Worm (Caenorhabditis elegans) whole organism, L4 larva: ENCODE data around the gene Y54G11A.4.

Experiments
- F10B5.3 ChIP-seq: sonication (generic microtip); optimal IDR thresholded peaks from 2 replicates; lab custom pipeline; 2016; ENCODE audit warnings: mild to moderate bottlenecking, missing genetic modification characterization, missing compliant biosample characterization
- ZK546.5 ChIP-seq, 2 experiments: sonication (generic microtip); optimal IDR thresholded peaks; 2 replicates each; lab custom pipeline; 2017; ENCODE audit warnings: missing biosample characterization in 2 of 2, missing genetic modification characterization in 2 of 2
- aly-2 ChIP-seq: sonication (generic microtip); optimal IDR thresholded peaks from 2 replicates; lab custom pipeline; 2018; ENCODE audit warnings: missing biosample characterization, missing genetic modification characterization
- lin-38 ChIP-seq: fragments of 200-800 bp; sonication (Bioruptor generic); IDR thresholded peaks from 2 replicates; pipeline ENCODE4 v1.3.6; 2022; ENCODE audit warnings: missing genetic modification reagents, missing genetic modification characterization, missing compliant biosample characterization
- lin-39 ChIP-seq: fragments of 150-350 bp; optimal IDR thresholded peaks from 2 replicates; lab custom pipeline; 2014; ENCODE audit warnings: missing biosample characterization, missing genetic modification reagents, missing genetic modification characterization
- mes-2 ChIP-seq: sonication (generic microtip); optimal IDR thresholded peaks from 2 replicates; lab custom pipeline; 2016; ENCODE audit warnings: missing genotype, mild to moderate bottlenecking, missing genetic modification characterization, missing compliant biosample characterization; ENCODE audit not compliant: poor library complexity, severe bottlenecking
- mxl-2 ChIP-seq: fragments of 200-800 bp; sonication (Bioruptor generic); conservative IDR thresholded peaks from 2 replicates; pipeline ENCODE4 v1.3.6; 2022; ENCODE audit warnings: missing genetic modification reagents, missing genetic modification characterization, missing compliant biosample characterization
- php-3 ChIP-seq: fragments of 200-800 bp; sonication (Bioruptor generic); IDR thresholded peaks from 2 replicates; pipeline ENCODE4 v1.3.6; 2022; ENCODE audit warnings: missing genetic modification reagents, missing genetic modification characterization, missing compliant biosample characterization
- set-16 ChIP-seq: fragments of 200-800 bp; sonication (Bioruptor generic); IDR thresholded peaks from 2 replicates; pipeline ENCODE4 v1.3.6; 2022; ENCODE audit warnings: missing genetic modification reagents, missing genetic modification characterization, missing compliant biosample characterization
- tra-1 ChIP-seq: fragments of 200-800 bp; sonication (Bioruptor generic); IDR thresholded peaks from 2 replicates; pipeline ENCODE4 v1.3.6; 2022; ENCODE audit warnings: missing genetic modification reagents, missing genetic modification characterization, missing compliant biosample characterization
- zfp-2 ChIP-seq: sonication (generic microtip); optimal IDR thresholded peaks from 2 replicates; lab custom pipeline; 2016; ENCODE audit warnings: mild to moderate bottlenecking, missing genetic modification characterization, missing compliant biosample characterization

- TF ChIP-seq lin-38 (GFP tag; lab: Robert Waterston, UW) (no peak), zfp-2 (tag; lab: Kevin White, UChicago) (no peak), ZK546.5 (tag; optimal IDR thresholded peaks at IDR 0.05; lab: Kevin White, UChicago) (no peak), set-16 (GFP tag; lab: Robert Waterston, UW) (no peak), F10B5.3 (tag; lab: Kevin White, UChicago) (no peak), php-3 (GFP tag; lab: Robert Waterston, UW) (no peak), tra-1 (GFP tag; lab: Robert Waterston, UW) (no peak), mes-2 (tag; lab: Kevin White, UChicago) (no peak), lin-39 (tag; lab: Kevin White, UChicago) (no peak), aly-2 (no peak), mxl-2 (no peak)
Measured at ce11 chrII:14255850-14256249, 36.8 kb upstream of the Y54G11A.4 start.
